Worm (Caenorhabditis elegans): ENCODE measurements around the gene ZK632.4.

The ZK632.4 gene

DNA sequence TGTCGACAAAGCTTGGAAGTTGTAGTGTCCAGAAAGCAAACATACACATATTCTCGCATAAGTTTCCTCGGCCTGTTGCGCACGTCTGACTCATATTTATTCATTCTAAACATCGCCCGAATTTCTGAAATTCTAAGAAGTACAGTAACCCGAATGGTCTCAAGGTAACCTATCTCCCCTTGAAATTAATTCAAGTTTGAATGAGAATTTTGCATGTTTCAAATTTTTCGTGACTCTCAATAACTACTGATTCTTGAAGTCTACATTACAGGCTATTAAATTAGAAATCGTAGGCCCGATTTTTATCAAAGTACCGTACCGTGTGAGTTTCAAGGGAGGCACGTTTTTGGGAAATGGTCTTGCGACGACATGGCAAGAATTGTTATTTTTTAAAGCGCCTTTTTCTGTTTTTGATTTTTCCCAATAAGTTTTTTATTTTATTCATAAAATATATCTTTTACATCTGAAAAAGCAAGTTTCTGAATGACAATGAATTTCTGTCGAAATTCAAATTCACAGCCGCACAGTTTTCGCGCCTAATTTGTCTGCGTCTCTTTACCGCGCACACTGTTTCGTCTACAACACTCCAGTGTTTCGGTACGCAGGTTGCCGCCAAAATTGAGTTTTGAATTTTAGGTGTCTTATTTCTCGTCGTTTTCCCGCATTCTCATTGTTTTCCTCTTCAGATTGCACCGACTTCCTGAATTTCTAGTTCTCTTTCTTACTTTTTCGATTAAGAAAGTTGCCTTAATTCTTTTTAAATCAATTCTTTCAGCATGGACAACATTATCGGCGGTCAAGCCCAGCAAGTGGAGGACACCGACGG, 13.4 kb downstream of the ZK632.4 start, which contains the start of the genes R10E11.9 and mcm-6:
Gene R10E11.9 (minus strand): TSS at position 51 of the 826 bp plus-strand sequence.
Gene mcm-6 (plus strand): TSS at position 776 of the 826 bp plus-strand sequence.
- peak; percentile 47 for TF ChIP-seq lin-14 (GFP tag; optimal IDR thresholded peaks at IDR 0.05)
- TF ChIP-seq ztf-11 (tag; optimal IDR thresholded peaks at IDR 0.05): no peak
- TF ChIP-seq lin-35 (GFP tag; optimal IDR thresholded peaks at IDR 0.05): peak; percentile 56 to 88
- no peak for TF ChIP-seq aly-2 (tag; optimal IDR thresholded peaks at IDR 0.05)
- peak; percentile 26 for TF ChIP-seq lin-13 (GFP tag; optimal IDR thresholded peaks at IDR 0.05)
- peak; percentile 27 for TF ChIP-seq F16B12.6 (tag; optimal IDR thresholded peaks at IDR 0.05)
- peak; percentile 33 for TF ChIP-seq nhr-71 (tag; optimal IDR thresholded peaks at IDR 0.05)
- TF ChIP-seq nhr-90 (tag; optimal IDR thresholded peaks at IDR 0.05; ENCODE audit: poor library complexity): peak; percentile 22
- TF ChIP-seq dpl-1 (GFP tag; optimal IDR thresholded peaks at IDR 0.05): peak; percentile 87 to 89 (median 88)
- TF ChIP-seq skn-1 (tag; optimal IDR thresholded peaks at IDR 0.05): peak; percentile 58
- TF ChIP-seq efl-1 (optimal IDR thresholded peaks at IDR 0.05): peak; percentile 78 to 83
- peak; percentile 83 to 97 for TF ChIP-seq efl-1 (GFP tag; optimal IDR thresholded peaks at IDR 0.05 in 1 of 2)
- no peak for TF ChIP-seq egl-27 (tag; optimal IDR thresholded peaks at IDR 0.05)
- no peak for TF ChIP-seq ztf-4 (tag; optimal IDR thresholded peaks at IDR 0.05)
- TF ChIP-seq nhr-85 (tag): peak; percentile 52
- TF ChIP-seq vab-15 (tag; optimal IDR thresholded peaks at IDR 0.05): no peak
- TF ChIP-seq lsy-2 (tag; optimal IDR thresholded peaks at IDR 0.05): peak in 1 of 2 experiments; percentile 71
- peak; percentile 40 for TF ChIP-seq C16A3.4 (tag; optimal IDR thresholded peaks at IDR 0.05)
- TF ChIP-seq mep-1 (tag; optimal IDR thresholded peaks at IDR 0.05): peak; percentile 63
- peak; percentile 42 for TF ChIP-seq nhr-20 (tag; optimal IDR thresholded peaks at IDR 0.05)
- TF ChIP-seq blmp-1 (tag; optimal IDR thresholded peaks at IDR 0.05): peak; percentile 47
- no peak for TF ChIP-seq C34B4.2 (tag; optimal IDR thresholded peaks at IDR 0.05)
- no peak for TF ChIP-seq ama-1 (optimal IDR thresholded peaks at IDR 0.05)
- peak in 1 of 2 experiments; percentile 3 for TF ChIP-seq mdl-1 (tag; optimal IDR thresholded peaks at IDR 0.05)
- TF ChIP-seq snu-23 (GFP tag; optimal IDR thresholded peaks at IDR 0.05): peak; percentile 35

DNA sequence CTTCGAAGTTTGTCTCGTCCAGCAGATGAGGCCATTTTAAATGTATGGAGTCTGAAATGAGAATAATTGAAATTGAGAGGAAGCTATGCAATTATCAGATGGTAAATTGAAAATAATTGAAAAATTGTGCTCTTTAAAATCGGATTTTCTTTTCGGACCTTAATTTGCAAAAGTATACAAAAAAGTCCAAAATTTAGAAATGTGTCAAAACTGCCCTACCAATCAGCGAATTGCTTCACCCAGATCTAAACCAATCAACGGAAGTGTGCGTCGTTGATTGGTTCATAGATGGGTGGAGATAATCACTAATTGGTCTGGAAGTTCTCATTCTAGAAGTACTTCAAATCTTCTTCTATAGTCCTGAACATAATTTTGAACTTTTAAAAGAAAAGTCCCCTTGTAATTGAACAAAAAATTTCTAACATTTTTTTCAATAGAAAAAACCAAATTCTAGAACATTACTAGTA, 17.6 kb downstream of the ZK632.4 start, which contains the start of gene R10E11.5:
Gene R10E11.5 (minus strand): TSS at position 51 of the 467 bp plus-strand sequence.
- TF ChIP-seq rnt-1 (tag; optimal IDR thresholded peaks at IDR 0.05) (no peak), ces-1 (GFP tag; optimal IDR thresholded peaks at IDR 0.05) (no peak)

DNA sequence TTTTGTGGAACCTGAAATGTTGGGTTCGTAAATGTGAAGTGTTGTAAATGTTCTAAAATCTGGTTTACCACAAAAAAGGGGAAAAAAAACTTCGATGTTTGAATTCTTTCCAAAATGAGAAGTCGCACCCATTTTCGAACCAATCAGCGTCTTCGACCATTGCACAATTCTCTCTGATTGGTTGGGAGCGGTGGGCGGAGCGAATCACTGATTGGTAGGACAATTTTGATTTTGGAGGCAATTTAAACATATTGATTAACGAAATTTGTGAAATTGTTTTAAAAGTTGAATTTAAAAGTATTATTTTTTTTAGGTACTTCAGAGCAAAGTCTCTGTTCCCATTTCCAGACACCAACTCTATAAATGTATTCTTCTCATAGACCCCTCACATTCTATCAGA, 18.2 kb downstream of the ZK632.4 start:
- no peak for TF ChIP-seq efl-1 (optimal IDR thresholded peaks at IDR 0.05)
- peak in 1 of 2 experiments; percentile 51 for TF ChIP-seq efl-1 (GFP tag; optimal IDR thresholded peaks at IDR 0.05 in 1 of 2)
- no peak for TF ChIP-seq nhr-47 (tag; optimal IDR thresholded peaks at IDR 0.05)

DNA sequence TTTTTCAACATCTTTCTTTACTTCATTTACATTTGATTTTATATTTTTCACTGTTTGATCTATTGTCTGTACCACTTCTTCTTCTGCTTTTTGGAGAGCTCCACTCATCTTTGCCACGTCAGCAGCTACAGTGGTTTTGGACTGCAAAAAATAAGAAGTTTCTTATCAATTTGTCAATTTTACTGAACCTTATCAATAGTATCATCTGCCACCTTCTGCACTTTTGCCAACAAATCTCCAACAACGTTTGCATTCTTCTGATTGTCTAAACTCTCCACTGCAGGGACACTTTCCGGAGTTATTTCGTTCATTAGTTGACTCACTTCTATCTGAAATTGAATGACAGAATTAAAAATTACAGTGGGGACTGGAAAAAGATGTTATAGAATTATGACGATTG, 20.5 kb downstream of the ZK632.4 start:
- TF ChIP-seq nhr-47 (tag; optimal IDR thresholded peaks at IDR 0.05) (no peak), lin-35 (GFP tag; optimal IDR thresholded peaks at IDR 0.05) (peak in 1 of 2 experiments; percentile 15), elt-2 (tag; optimal IDR thresholded peaks at IDR 0.05) (peak; percentile 56)

DNA sequence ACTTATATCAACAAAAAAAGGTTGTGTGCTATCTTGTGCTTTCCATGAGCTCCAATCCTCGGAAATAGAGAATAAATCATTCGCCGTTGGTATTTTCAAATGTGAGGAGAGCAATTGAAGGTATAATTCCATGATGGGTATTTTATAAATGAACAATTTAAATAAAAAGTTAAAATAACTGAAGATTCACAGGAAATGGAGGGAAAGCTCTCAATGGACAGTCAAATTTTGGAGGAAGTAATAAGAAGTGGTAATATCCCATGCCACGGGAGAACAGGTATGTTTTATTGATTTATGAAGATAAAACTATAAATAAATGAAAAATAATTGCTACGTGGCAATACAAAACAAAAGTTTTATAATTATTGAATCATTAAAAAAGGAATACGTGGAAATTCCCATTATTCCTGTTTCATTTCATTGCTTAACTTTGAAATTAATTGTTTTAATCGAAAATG, 24.1 kb downstream of the ZK632.4 start:
- TF ChIP-seq zip-4 (GFP tag; optimal IDR thresholded peaks at IDR 0.05) (no peak), tbx-2 (tag; optimal IDR thresholded peaks at IDR 0.05) (no peak), efl-3 (GFP tag; optimal IDR thresholded peaks at IDR 0.05) (no peak), elt-2 (tag; optimal IDR thresholded peaks at IDR 0.05) (peak; percentile 19), ces-1 (GFP tag; optimal IDR thresholded peaks at IDR 0.05) (no peak), nhr-20 (tag; optimal IDR thresholded peaks at IDR 0.05) (peak; percentile 6), fkh-4 (tag; optimal IDR thresholded peaks at IDR 0.05; ENCODE audit: borderline replicate concordance) (no peak), nhr-71 (tag; optimal IDR thresholded peaks at IDR 0.05) (peak; percentile 32), grh-1 (GFP tag; IDR thresholded peaks at IDR 0.05) (no peak), C04F5.9 (tag; optimal IDR thresholded peaks at IDR 0.05) (no peak), skn-1 (tag; optimal IDR thresholded peaks at IDR 0.05) (no peak), ceh-90 (tag; optimal IDR thresholded peaks at IDR 0.05) (no peak), dpl-1 (GFP tag; optimal IDR thresholded peaks at IDR 0.05) (no peak), snpc-4 (tag; optimal IDR thresholded peaks at IDR 0.05) (no peak), nhr-84 (tag; optimal IDR thresholded peaks at IDR 0.05) (no peak), vab-15 (tag; optimal IDR thresholded peaks at IDR 0.05) (no peak), snu-23 (GFP tag; optimal IDR thresholded peaks at IDR 0.05) (peak; percentile 9), ets-5 (GFP tag; IDR thresholded peaks at IDR 0.05) (no peak), lin-14 (GFP tag; optimal IDR thresholded peaks at IDR 0.05) (no peak), zag-1 (tag; optimal IDR thresholded peaks at IDR 0.05) (no peak), ama-1 (optimal IDR thresholded peaks at IDR 0.05) (peak; percentile 33), ztf-4 (tag; optimal IDR thresholded peaks at IDR 0.05) (peak; percentile 43), unc-130 (tag; optimal IDR thresholded peaks at IDR 0.05) (no peak), unc-86 (tag; optimal IDR thresholded peaks at IDR 0.05) (no peak)

All from whole organism, L1 larva.